Fruit fly (Drosophila melanogaster) whole organism, adult: ENCODE measurements around the gene InR.

Experiments used
- CG11617 ChIP-seq: fragments of 200-800 bp; sonication (Bioruptor generic); optimal IDR thresholded peaks from 2 replicates; lab custom pipeline; 2017; ENCODE audit warnings: mild to moderate bottlenecking, missing biosample characterization, missing genetic modification reagents, missing genetic modification characterization
- CG1620 ChIP-seq: fragments of 200-800 bp; sonication (Bioruptor generic); optimal IDR thresholded peaks from 2 replicates; lab custom pipeline; 2016; ENCODE audit warnings: missing biosample characterization, missing genetic modification characterization
- CG5204 ChIP-seq: fragments of 200-800 bp; sonication (Bioruptor generic); optimal IDR thresholded peaks from 2 replicates; lab custom pipeline; 2016; ENCODE audit warnings: missing biosample characterization, missing genetic modification characterization
- Crg-1 ChIP-seq: fragments of 200-800 bp; sonication (Bioruptor generic); optimal IDR thresholded peaks from 2 replicates; lab custom pipeline; 2016; ENCODE audit warnings: missing biosample characterization, missing genetic modification characterization
- Hr96 ChIP-seq: fragments of 200-800 bp; sonication (Bioruptor generic); optimal IDR thresholded peaks from 2 replicates; lab custom pipeline; 2016; ENCODE audit warnings: missing biosample characterization, missing genetic modification characterization
- ovo ChIP-seq: fragments of 200-800 bp; sonication (Bioruptor generic); optimal IDR thresholded peaks from 2 replicates; lab custom pipeline; 2016; ENCODE audit warnings: missing biosample characterization, missing genetic modification characterization

- TF ChIP-seq CG5204 (GFP tag; lab: Kevin White, UChicago) (no peak), Crg-1 (GFP tag; lab: Kevin White, UChicago) (no peak), ovo (GFP tag; lab: Kevin White, UChicago) (no peak), CG1620 (GFP tag; lab: Kevin White, UChicago) (no peak), CG11617 (no peak), Hr96 (GFP tag; lab: Kevin White, UChicago) (no peak)
These were observed 37.7 kb upstream of the InR start for dm6 chr3R:21656492-21657484.
